Fruit fly (Drosophila melanogaster): Measurements from ENCODE around the gene HemK1.

DNA sequence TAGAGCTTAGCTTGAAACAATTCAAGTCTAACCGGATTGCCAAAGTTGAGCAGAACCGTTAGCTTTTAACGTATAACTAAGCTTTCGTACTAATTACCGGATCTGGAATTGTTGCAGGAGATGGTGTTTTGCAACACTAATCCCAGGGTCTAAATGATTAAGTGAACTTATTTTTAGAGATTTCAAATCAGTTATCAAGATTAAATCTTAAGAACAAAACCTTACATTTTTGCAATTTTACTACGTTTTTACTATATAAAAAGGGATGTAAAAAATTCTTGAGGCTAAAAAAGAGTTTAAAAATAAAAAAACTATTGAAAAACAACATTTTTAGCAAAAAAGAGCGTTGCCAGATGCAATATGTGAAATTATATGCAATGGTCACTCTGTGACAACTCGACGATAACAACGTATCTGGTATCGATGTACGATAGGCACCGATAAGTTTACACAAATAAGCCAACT lies 21.2 kb upstream of the HemK1 start, which contains the start of the genes KFase and epsilonCOP:
- TF ChIP-seq CG8478 (optimal IDR thresholded peaks at IDR 0.05) (no peak), CTCF (optimal IDR thresholded peaks at IDR 0.05) (peak in 1 of 2 experiments; percentile 27)

Data from S2 (cell line).